Worm (Caenorhabditis elegans): ENCODE data around the gene H39E23.3.
A peak's percentile ranks its signal among the peaks of the same experiment; 100 is the strongest.

The H39E23.3 gene

DNA sequence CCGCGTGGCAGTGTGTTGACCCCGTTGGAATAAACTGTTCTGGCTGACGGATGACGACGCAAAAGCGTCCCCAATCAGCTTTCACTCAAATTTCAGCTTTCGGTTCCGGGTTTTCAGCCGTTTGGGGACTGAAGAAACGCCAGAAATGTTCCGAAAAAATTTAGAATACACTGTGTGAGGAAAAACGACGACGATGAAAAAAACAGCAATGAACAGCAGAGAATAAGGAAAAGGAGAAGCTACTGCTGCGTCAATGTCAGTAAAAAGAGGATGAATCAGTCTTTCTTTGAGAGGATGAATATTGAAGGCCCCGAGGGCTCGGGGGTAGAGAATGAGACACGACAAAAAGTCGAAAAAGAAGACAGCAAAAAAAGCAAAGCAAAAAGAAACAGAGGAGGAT, 21.2 kb downstream of the H39E23.3 start:
- TF ChIP-seq F26F4.8 (GFP tag; conservative IDR thresholded peaks at IDR 0.05), result no peak
- TF ChIP-seq hlh-11 (tag; optimal IDR thresholded peaks at IDR 0.05), result no peak
- peak; percentile 97 for TF ChIP-seq aha-1 (tag)
- peak in 1 of 2 experiments; percentile 45 for TF ChIP-seq unc-62 (GFP tag; optimal IDR thresholded peaks at IDR 0.05 in 1 of 2)
- no peak for TF ChIP-seq unc-62 (tag; optimal IDR thresholded peaks at IDR 0.05)

DNA sequence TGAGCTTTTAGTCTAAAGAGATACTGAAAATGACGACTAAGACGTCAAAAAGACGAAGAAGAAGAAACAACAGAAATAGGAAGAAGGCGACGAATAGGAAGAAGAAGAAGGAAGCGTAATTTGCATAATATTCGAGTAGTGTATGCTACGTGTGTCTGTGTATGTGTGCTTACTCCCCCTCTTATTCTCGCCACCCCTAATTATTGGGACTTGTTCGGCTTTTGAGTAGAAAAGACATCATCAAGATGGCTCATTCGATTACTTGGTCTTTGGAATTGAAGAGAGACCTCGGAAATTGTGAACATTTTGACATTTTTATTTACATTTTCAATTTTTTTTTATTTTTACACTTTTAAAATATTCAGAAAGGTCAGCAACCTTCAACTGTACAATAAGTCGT, 22.6 kb downstream of the H39E23.3 start:
- TF ChIP-seq nhr-25 (tag; optimal IDR thresholded peaks at IDR 0.05; ENCODE audit: borderline replicate concordance, insufficient read depth) (no peak), unc-62 (GFP tag; optimal IDR thresholded peaks at IDR 0.05 in 1 of 2) (peak in 1 of 2 experiments; percentile 57), unc-62 (tag; optimal IDR thresholded peaks at IDR 0.05) (no peak)

DNA sequence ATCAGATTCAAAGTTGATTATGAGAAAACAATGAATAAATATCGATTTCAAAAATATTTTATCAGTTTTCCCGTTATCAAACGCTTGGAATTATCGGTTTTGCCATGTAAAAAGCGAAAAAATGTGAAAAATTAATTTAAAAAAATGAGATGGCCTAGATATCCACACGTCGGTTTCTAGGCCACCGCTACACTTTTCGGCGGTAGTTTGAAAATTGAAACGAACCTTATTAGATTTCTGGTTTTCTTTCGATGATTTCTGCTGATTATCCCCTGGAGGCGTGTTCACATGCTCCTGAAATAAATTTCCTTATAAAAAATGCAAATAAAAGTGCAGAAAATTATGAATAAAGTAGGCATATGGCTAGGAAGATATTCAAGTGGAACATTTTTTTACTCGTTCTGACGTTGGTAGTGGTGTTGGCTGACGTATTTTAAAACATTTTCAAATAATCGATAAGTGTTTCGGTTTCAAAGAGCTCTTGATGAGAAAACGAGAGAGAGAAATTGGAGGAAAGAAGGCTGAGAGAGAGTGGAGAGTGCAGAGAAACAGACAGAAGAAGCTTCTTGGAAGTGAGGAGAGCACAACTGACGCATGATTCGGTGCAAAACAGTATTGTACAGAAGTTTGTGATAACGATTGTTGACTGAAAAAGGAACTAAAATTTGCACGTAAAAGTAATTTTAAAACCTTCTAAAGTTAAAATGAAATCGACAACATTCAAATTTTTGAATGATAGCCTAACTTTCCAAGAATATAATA, 25.6 kb downstream of the H39E23.3 start:
- no peak for TF ChIP-seq ZK337.2 (GFP tag; IDR thresholded peaks at IDR 0.05)
- TF ChIP-seq ceh-28 (tag; optimal IDR thresholded peaks at IDR 0.05), result peak; percentile 2
- TF ChIP-seq zfp-2 (tag; optimal IDR thresholded peaks at IDR 0.05), result no peak
- TF ChIP-seq dmd-6 (GFP tag; IDR thresholded peaks at IDR 0.05), result peak; percentile 43
- TF ChIP-seq hlh-11 (tag; optimal IDR thresholded peaks at IDR 0.05), result peak; percentile 5
- peak; percentile 53 for TF ChIP-seq mes-2 (tag; optimal IDR thresholded peaks at IDR 0.05; ENCODE audit: poor library complexity, severe bottlenecking)
- no peak for TF ChIP-seq gei-8 (GFP tag; optimal IDR thresholded peaks at IDR 0.05)
- TF ChIP-seq nhr-28 (tag; optimal IDR thresholded peaks at IDR 0.05), result peak; percentile 29
- no peak for TF ChIP-seq daf-16 (GFP tag; optimal IDR thresholded peaks at IDR 0.05)
- TF ChIP-seq daf-16 (tag; optimal IDR thresholded peaks at IDR 0.05), result peak; percentile 60
- TF ChIP-seq ces-1 (GFP tag; optimal IDR thresholded peaks at IDR 0.05), result no peak
- TF ChIP-seq dpl-1 (GFP tag; optimal IDR thresholded peaks at IDR 0.05), result peak; percentile 14
- TF ChIP-seq rbr-2 (tag; optimal IDR thresholded peaks at IDR 0.05), result no peak
- TF ChIP-seq nhr-11 (tag; optimal IDR thresholded peaks at IDR 0.05), result no peak

DNA sequence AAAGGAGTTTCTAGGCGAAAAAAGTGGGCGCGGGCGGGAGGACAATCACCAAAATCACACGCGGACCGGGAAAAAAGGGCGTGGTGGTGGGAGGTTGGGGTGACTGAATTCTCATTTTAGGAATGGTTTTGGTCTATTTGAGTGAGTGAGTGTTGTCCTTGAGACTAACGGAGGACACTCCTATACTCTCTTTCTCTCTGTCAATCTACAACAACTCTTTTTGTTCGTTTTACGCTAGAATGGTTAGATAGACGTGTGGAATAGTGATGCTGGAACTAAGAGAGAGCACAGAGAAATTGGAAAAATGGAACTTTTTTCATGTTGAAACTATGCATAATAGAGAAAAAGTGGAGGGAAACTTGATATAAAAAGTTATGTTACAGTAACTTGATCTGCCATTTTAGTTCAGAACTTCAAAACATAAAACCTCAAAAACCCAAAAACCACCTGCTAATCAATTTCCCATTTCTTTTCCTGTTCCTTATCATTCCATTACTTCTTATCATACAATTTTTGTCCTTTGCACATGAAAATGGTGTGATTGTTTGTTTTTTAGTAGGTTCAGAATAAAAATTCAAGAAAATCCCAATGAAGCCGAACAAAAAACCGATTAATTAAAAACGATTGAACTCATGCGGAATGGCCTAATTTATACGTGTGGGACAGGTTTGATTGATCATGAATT, 27.3 kb downstream of the H39E23.3 start:
- TF ChIP-seq zfp-3 (GFP tag; conservative IDR thresholded peaks at IDR 0.05), result no peak
- no peak for TF ChIP-seq nhr-10 (tag; optimal IDR thresholded peaks at IDR 0.05)
- TF ChIP-seq pqm-1 (tag; optimal IDR thresholded peaks at IDR 0.05), result peak; percentile 91
- no peak for TF ChIP-seq aly-2 (tag; optimal IDR thresholded peaks at IDR 0.05)
- peak; percentile 29 for TF ChIP-seq dve-1 (tag; optimal IDR thresholded peaks at IDR 0.05; ENCODE audit: insufficient read depth)
- no peak for TF ChIP-seq nhr-25 (tag; optimal IDR thresholded peaks at IDR 0.05; ENCODE audit: borderline replicate concordance, insufficient read depth)
- no peak for TF ChIP-seq mes-2 (tag; optimal IDR thresholded peaks at IDR 0.05; ENCODE audit: poor library complexity, severe bottlenecking)
- no peak for TF ChIP-seq duxl-1 (tag; optimal IDR thresholded peaks at IDR 0.05; ENCODE audit: poor library complexity)
- TF ChIP-seq nhr-102 (tag; optimal IDR thresholded peaks at IDR 0.05), result no peak
- TF ChIP-seq lsy-2 (tag; optimal IDR thresholded peaks at IDR 0.05), result no peak
- no peak for TF ChIP-seq nhr-237 (tag; optimal IDR thresholded peaks at IDR 0.05)
- TF ChIP-seq madf-9 (GFP tag; conservative IDR thresholded peaks at IDR 0.05), result no peak
- TF ChIP-seq fkh-10 (GFP tag; optimal IDR thresholded peaks at IDR 0.05), result no peak
- TF ChIP-seq lim-7 (GFP tag; IDR thresholded peaks at IDR 0.05), result no peak
- TF ChIP-seq attf-4 (tag; optimal IDR thresholded peaks at IDR 0.05), result no peak
- TF ChIP-seq nhr-11 (tag; optimal IDR thresholded peaks at IDR 0.05), result no peak
- TF ChIP-seq skn-1 (tag; optimal IDR thresholded peaks at IDR 0.05), result no peak
- TF ChIP-seq daf-8 (GFP tag; IDR thresholded peaks at IDR 0.05), result no peak
- TF ChIP-seq nhr-28 (tag; optimal IDR thresholded peaks at IDR 0.05), result peak; percentile 57
- no peak for TF ChIP-seq mep-1 (tag; optimal IDR thresholded peaks at IDR 0.05)
- no peak for TF ChIP-seq hif-1 (tag; optimal IDR thresholded peaks at IDR 0.05)
- TF ChIP-seq nhr-6 (tag; optimal IDR thresholded peaks at IDR 0.05), result no peak
- peak; percentile 36 for TF ChIP-seq hlh-11 (tag; optimal IDR thresholded peaks at IDR 0.05)
- TF ChIP-seq lin-29 (GFP tag; IDR thresholded peaks at IDR 0.05), result no peak
- no peak for TF ChIP-seq F10B5.3 (tag; optimal IDR thresholded peaks at IDR 0.05)
- no peak for TF ChIP-seq saeg-2 (GFP tag; IDR thresholded peaks at IDR 0.05)
- TF ChIP-seq tra-1 (GFP tag; IDR thresholded peaks at IDR 0.05), result no peak
- TF ChIP-seq dmd-6 (GFP tag; IDR thresholded peaks at IDR 0.05), result peak; percentile 72
- no peak for TF ChIP-seq Y48G9A.11 (GFP tag; IDR thresholded peaks at IDR 0.05)
- TF ChIP-seq ceh-20 (GFP tag; IDR thresholded peaks at IDR 0.05), result no peak
